Worm (Caenorhabditis elegans) whole organism, L3 larva: ENCODE results near the gene hyls-1.

Experiments used
- R02D3.7 ChIP-seq: fragments of 150-350 bp; optimal IDR thresholded peaks from 2 replicates; lab custom pipeline; 2014; ENCODE audit warnings: missing biosample characterization, missing genetic modification characterization
- ZK546.5 ChIP-seq: sonication (generic microtip); optimal IDR thresholded peaks from 2 replicates; lab custom pipeline; 2017; ENCODE audit warnings: missing biosample characterization, missing genetic modification characterization
- aly-2 ChIP-seq: fragments of 150-350 bp; optimal IDR thresholded peaks from 2 replicates; lab custom pipeline; 2014; ENCODE audit warnings: missing biosample characterization, missing genetic modification characterization
- ama-1 ChIP-seq: fragments of 150-350 bp; optimal IDR thresholded peaks from 2 replicates; lab custom pipeline; 2018
- ceh-82 ChIP-seq: fragments of 150-350 bp; optimal IDR thresholded peaks from 2 replicates; lab custom pipeline; 2014; ENCODE audit warnings: missing biosample characterization, missing genetic modification characterization
- ceh-9 ChIP-seq: sonication (generic microtip); optimal IDR thresholded peaks from 2 replicates; lab custom pipeline; 2018; ENCODE audit warnings: missing biosample characterization, missing genetic modification characterization
- daf-12 ChIP-seq: fragments of 150-350 bp; optimal IDR thresholded peaks from 2 replicates; lab custom pipeline; 2014; ENCODE audit warnings: missing biosample characterization, missing genetic modification reagents, missing genetic modification characterization
- egl-5 ChIP-seq: fragments of 150-350 bp; optimal IDR thresholded peaks from 2 replicates; lab custom pipeline; 2017; ENCODE audit warnings: missing biosample characterization, missing genetic modification reagents, missing genetic modification characterization, inconsistent platforms
- elt-1 ChIP-seq: fragments of 150-350 bp; optimal IDR thresholded peaks from 2 replicates; lab custom pipeline; 2014; ENCODE audit warnings: missing biosample characterization, missing genetic modification characterization
- elt-3 ChIP-seq, 3 experiments: fragments of 150-350 bp in 1 of 3; sonication (generic microtip) in 2 of 3; optimal IDR thresholded peaks; 2 replicates in 2 of 3; 4 replicates in 1 of 3; lab custom pipeline; 2014 to 2017; ENCODE audit warnings: missing biosample characterization in 3 of 3, missing genetic modification characterization in 3 of 3
- eor-1 ChIP-seq, 2 experiments: fragments of 150-350 bp; optimal IDR thresholded peaks; 2 replicates each; lab custom pipeline; 2014 to 2018; ENCODE audit warnings: missing biosample characterization in 2 of 2, missing genetic modification characterization in 2 of 2
- fkh-2 ChIP-seq: fragments of 150-350 bp; optimal IDR thresholded peaks from 2 replicates; lab custom pipeline; 2014; ENCODE audit warnings: missing biosample characterization, missing genetic modification reagents, missing genetic modification characterization
- lin-15B ChIP-seq: fragments of 150-350 bp; optimal IDR thresholded peaks from 2 replicates; lab custom pipeline; 2014; ENCODE audit warnings: missing biosample characterization, missing genetic modification characterization
- lin-39 ChIP-seq: fragments of 150-350 bp; optimal IDR thresholded peaks from 2 replicates; lab custom pipeline; 2018; ENCODE audit warnings: missing biosample characterization, missing genetic modification reagents, missing genetic modification characterization
- mdl-1 ChIP-seq: fragments of 150-350 bp; optimal IDR thresholded peaks from 2 replicates; lab custom pipeline; 2014; ENCODE audit warnings: missing biosample characterization, missing genetic modification characterization
- nfya-1 ChIP-seq: sonication (generic microtip); optimal IDR thresholded peaks from 2 replicates; lab custom pipeline; 2017; ENCODE audit warnings: missing genetic modification characterization, mild to moderate bottlenecking, missing compliant biosample characterization, antibody characterized with exemption, moderate library complexity; ENCODE audit not compliant: insufficient read depth
- nhr-11 ChIP-seq: fragments of 150-350 bp; optimal IDR thresholded peaks from 2 replicates; lab custom pipeline; 2014; ENCODE audit warnings: missing biosample characterization, missing genetic modification characterization
- nhr-237 ChIP-seq: fragments of 150-350 bp; optimal IDR thresholded peaks from 2 replicates; lab custom pipeline; 2014; ENCODE audit warnings: missing biosample characterization, missing genetic modification characterization
- nhr-67 ChIP-seq: fragments of 150-350 bp; optimal IDR thresholded peaks from 2 replicates; lab custom pipeline; 2014; ENCODE audit warnings: missing biosample characterization, missing genetic modification characterization
- pha-4 ChIP-seq: fragments of 150-350 bp; optimal IDR thresholded peaks from 2 replicates; lab custom pipeline; 2014; ENCODE audit warnings: missing biosample characterization, missing genetic modification reagents, missing genetic modification characterization
- snpc-4 ChIP-seq: fragments of 150-350 bp; optimal IDR thresholded peaks from 2 replicates; lab custom pipeline; 2014; ENCODE audit warnings: missing biosample characterization, missing genetic modification characterization
- unc-39 ChIP-seq: sonication (generic microtip); optimal IDR thresholded peaks from 4 replicates; lab custom pipeline; 2017; ENCODE audit warnings: missing biosample characterization, missing genetic modification characterization
- zag-1 ChIP-seq: fragments of 150-350 bp; optimal IDR thresholded peaks from 2 replicates; lab custom pipeline; 2014; ENCODE audit warnings: missing biosample characterization, missing genetic modification characterization

hyls-1 gene

ce11 chrV:7279090-7279489 lies 41.9 kb downstream of the hyls-1 start, which contains the start of gene C13A2.4:
TSS of gene C13A2.4 (plus strand) at chrV:7279390.
- no peak for TF ChIP-seq daf-12
- TF ChIP-seq nhr-237 (tag; lab: Kevin White, UChicago): no peak
- no peak for TF ChIP-seq nhr-67 (tag; lab: Kevin White, UChicago)
- TF ChIP-seq eor-1 (tag; optimal IDR thresholded peaks at IDR 0.05; lab: Kevin White, UChicago): no peak
- TF ChIP-seq ceh-9 (tag; lab: Kevin White, UChicago): no peak
- no peak for TF ChIP-seq pha-4
- no peak for TF ChIP-seq snpc-4 (tag; lab: Kevin White, UChicago)

ce11 chrV:7282037-7282436 lies 44.9 kb downstream of the hyls-1 start, which contains the start of gene C13A2.3:
TSS of gene C13A2.3 (plus strand) at chrV:7282337.
- no peak for TF ChIP-seq R02D3.7
- TF ChIP-seq eor-1 (tag; optimal IDR thresholded peaks at IDR 0.05; lab: Kevin White, UChicago): no peak
- TF ChIP-seq elt-3 (tag; optimal IDR thresholded peaks at IDR 0.05; lab: Kevin White, UChicago): no peak
- no peak for TF ChIP-seq mdl-1 (tag; lab: Kevin White, UChicago)
- TF ChIP-seq fkh-2 (tag; lab: Kevin White, UChicago): no peak
- TF ChIP-seq unc-39 (tag; lab: Kevin White, UChicago): no peak
- no peak for TF ChIP-seq nhr-67 (tag; lab: Kevin White, UChicago)
- no peak for TF ChIP-seq ceh-82 (tag; lab: Kevin White, UChicago)
- TF ChIP-seq aly-2 (tag; lab: Kevin White, UChicago): no peak
- TF ChIP-seq ceh-9 (tag; lab: Kevin White, UChicago): no peak
- no peak for TF ChIP-seq egl-5 (tag; lab: Kevin White, UChicago)
- no peak for TF ChIP-seq ama-1 (lab: Kevin White, UChicago)
- no peak for TF ChIP-seq elt-1 (tag; lab: Kevin White, UChicago)
- TF ChIP-seq nfya-1 (tag; lab: Kevin White, UChicago): no peak
- no peak for TF ChIP-seq nhr-11 (tag; lab: Kevin White, UChicago)
- TF ChIP-seq lin-15B (tag; lab: Kevin White, UChicago): no peak

- no peak for TF ChIP-seq ZK546.5 (tag; lab: Kevin White, UChicago)
- TF ChIP-seq lin-39 (tag; lab: Kevin White, UChicago): no peak
- TF ChIP-seq nfya-1 (tag; lab: Kevin White, UChicago): no peak
- no peak for TF ChIP-seq unc-39 (tag; lab: Kevin White, UChicago)
- TF ChIP-seq zag-1 (tag; lab: Kevin White, UChicago): no peak
- TF ChIP-seq lin-15B (tag; lab: Kevin White, UChicago): no peak
Observed at ce11 chrV:7288699-7289098, 51.5 kb downstream of the hyls-1 start, which contains the start of gene C13A2.1. TSS of gene C13A2.1 (plus strand) at chrV:7288999.
